Fruit fly (Drosophila melanogaster) whole organism, pupa: ENCODE data around the gene CG6067.

Source experiments
- CG10348 ChIP-seq: fragments of 200-800 bp; sonication (Bioruptor generic); IDR thresholded peaks from 2 replicates; pipeline ENCODE4 v1.3.6; 2022; ENCODE audit warnings: missing biosample characterization, missing genetic modification characterization
- CG12605 ChIP-seq: fragments of 200-800 bp; sonication (Bioruptor generic); IDR thresholded peaks from 2 replicates; pipeline ENCODE4 v1.3.6; 2022; ENCODE audit warnings: missing biosample characterization, missing genetic modification characterization
- CG13204 ChIP-seq: fragments of 200-800 bp; sonication (Bioruptor generic); optimal IDR thresholded peaks from 2 replicates; lab custom pipeline; 2018; ENCODE audit warnings: missing biosample characterization, mild to moderate bottlenecking, missing genetic modification characterization, moderate library complexity
- CG14655 ChIP-seq: fragments of 200-800 bp; sonication (Bioruptor generic); optimal IDR thresholded peaks from 3 replicates; lab custom pipeline; 2017; ENCODE audit warnings: mild to moderate bottlenecking, missing biosample characterization, missing genetic modification reagents, missing genetic modification characterization
- CG15710 ChIP-seq: fragments of 200-800 bp; sonication (Bioruptor generic); optimal IDR thresholded peaks from 2 replicates; lab custom pipeline; 2018; ENCODE audit warnings: missing biosample characterization, mild to moderate bottlenecking, missing genetic modification characterization, moderate library complexity
- CG17806 ChIP-seq: fragments of 200-800 bp; sonication (Bioruptor generic); optimal IDR thresholded peaks from 2 replicates; lab custom pipeline; 2018; ENCODE audit warnings: missing biosample characterization, mild to moderate bottlenecking, missing genetic modification characterization, moderate library complexity
- CG32121 ChIP-seq: fragments of 200-800 bp; sonication (Bioruptor generic); IDR thresholded peaks from 2 replicates; pipeline ENCODE4 v1.3.6; 2022; ENCODE audit warnings: missing biosample characterization, missing genetic modification characterization
- CG34367 ChIP-seq: fragments of 200-800 bp; sonication (Bioruptor generic); optimal IDR thresholded peaks from 2 replicates; lab custom pipeline; 2018; ENCODE audit warnings: missing biosample characterization, mild to moderate bottlenecking, missing genetic modification characterization
- CG4496 ChIP-seq: fragments of 200-800 bp; sonication (Bioruptor generic); IDR thresholded peaks from 3 replicates; pipeline ENCODE4 v1.3.6; 2022; ENCODE audit warnings: missing biosample characterization, missing genetic modification characterization
- CG8159 ChIP-seq: fragments of 200-800 bp; sonication (Bioruptor generic); optimal IDR thresholded peaks from 3 replicates; lab custom pipeline; 2018; ENCODE audit warnings: missing biosample characterization, mild to moderate bottlenecking, missing genetic modification characterization, moderate library complexity
- CG8301 ChIP-seq: fragments of 200-800 bp; sonication (Bioruptor generic); optimal IDR thresholded peaks from 2 replicates; lab custom pipeline; 2018; ENCODE audit warnings: missing biosample characterization, mild to moderate bottlenecking, missing genetic modification characterization
- CG9948 ChIP-seq: fragments of 200-800 bp; sonication (Bioruptor generic); optimal IDR thresholded peaks from 2 replicates; lab custom pipeline; 2018; ENCODE audit warnings: missing biosample characterization, mild to moderate bottlenecking, missing genetic modification characterization, moderate library complexity
- D1 ChIP-seq: fragments of 200-800 bp; sonication (Bioruptor generic); optimal IDR thresholded peaks from 2 replicates; lab custom pipeline; 2018; ENCODE audit warnings: missing biosample characterization, mild to moderate bottlenecking, missing genetic modification characterization, moderate library complexity
- EcR ChIP-seq: fragments of 200-800 bp; sonication (Bioruptor generic); optimal IDR thresholded peaks from 3 replicates; lab custom pipeline; 2019; ENCODE audit warnings: missing biosample characterization, missing genetic modification characterization, mild to moderate bottlenecking, moderate library complexity, missing genetic modification reagents
- Ets98B ChIP-seq: fragments of 200-800 bp; sonication (Bioruptor generic); IDR thresholded peaks from 2 replicates; pipeline ENCODE4 v1.3.6; 2022; ENCODE audit warnings: missing biosample characterization, missing genetic modification characterization
- Pif1A ChIP-seq: fragments of 200-800 bp; sonication (Bioruptor generic); optimal IDR thresholded peaks from 3 replicates; lab custom pipeline; 2016; ENCODE audit warnings: missing biosample characterization, missing genetic modification characterization
- Pif1B ChIP-seq: fragments of 200-800 bp; sonication (Bioruptor generic); optimal IDR thresholded peaks from 3 replicates; lab custom pipeline; 2016; ENCODE audit warnings: missing biosample characterization, missing genetic modification characterization
- Snoo ChIP-seq: fragments of 200-800 bp; sonication (Bioruptor generic); optimal IDR thresholded peaks from 3 replicates; lab custom pipeline; 2017; ENCODE audit warnings: missing biosample characterization, mild to moderate bottlenecking, missing genetic modification characterization, inconsistent platforms
- fd96Ca ChIP-seq: fragments of 200-800 bp; sonication (Bioruptor generic); IDR thresholded peaks from 3 replicates; pipeline ENCODE4 v1.3.6; 2022; ENCODE audit warnings: missing biosample characterization, missing genetic modification characterization
- gl ChIP-seq: fragments of 200-800 bp; sonication (Bioruptor generic); optimal IDR thresholded peaks from 2 replicates; lab custom pipeline; 2018; ENCODE audit warnings: missing biosample characterization, mild to moderate bottlenecking, missing genetic modification characterization
- rn ChIP-seq: fragments of 200-800 bp; sonication (Bioruptor generic); IDR thresholded peaks from 2 replicates; pipeline ENCODE4 v1.3.6; 2022; ENCODE audit warnings: missing biosample characterization, missing genetic modification characterization

Gene CG6067

dm6 chrX:5955207-5955679 lies at the start of gene CG6067:
CG6067 (plus strand) TSS chrX:5955629.
- TF ChIP-seq CG14655 (no peak), Ets98B (GFP tag; lab: Robert Waterston, UW) (no peak), CG9948 (tag; lab: Kevin White, UChicago) (no peak), Pif1B (GFP tag; lab: Kevin White, UChicago) (no peak), CG15710 (tag; lab: Kevin White, UChicago) (no peak), CG8301 (no peak), CG17806 (tag; lab: Kevin White, UChicago) (no peak), CG12605 (no peak), rn (GFP tag; lab: Robert Waterston, UW) (no peak), CG8159 (tag; lab: Kevin White, UChicago) (no peak), Pif1A (GFP tag; lab: Kevin White, UChicago) (no peak), Snoo (tag; lab: Kevin White, UChicago) (no peak), CG4496 (GFP tag; lab: Robert Waterston, UW) (no peak), EcR (GFP tag; lab: Kevin White, UChicago) (no peak), CG13204 (no peak), fd96Ca (GFP tag; lab: Robert Waterston, UW) (no peak)
- TF ChIP-seq, all 21 proteins: peak for 0

- no peak for TF ChIP-seq CG10348 (GFP tag; lab: Robert Waterston, UW)
- TF ChIP-seq CG13204 = no peak
- TF ChIP-seq EcR (GFP tag; lab: Kevin White, UChicago) = peak; percentile 4
- TF ChIP-seq D1 (tag; lab: Kevin White, UChicago) = no peak
- no peak for TF ChIP-seq CG17806 (tag; lab: Kevin White, UChicago)
- no peak for TF ChIP-seq Ets98B (GFP tag; lab: Robert Waterston, UW)
- no peak for TF ChIP-seq Pif1B (GFP tag; lab: Kevin White, UChicago)
- no peak for TF ChIP-seq CG12605
- no peak for TF ChIP-seq CG9948 (tag; lab: Kevin White, UChicago)
- no peak for TF ChIP-seq rn (GFP tag; lab: Robert Waterston, UW)
- TF ChIP-seq CG14655 = no peak
- no peak for TF ChIP-seq gl
- TF ChIP-seq CG8159 (tag; lab: Kevin White, UChicago) = peak; percentile 16
- TF ChIP-seq CG32121 (GFP tag; lab: Robert Waterston, UW) = no peak
- no peak for TF ChIP-seq fd96Ca (GFP tag; lab: Robert Waterston, UW)
- no peak; the same call in 2 of the 3 replicates for TF ChIP-seq CG4496 (GFP tag; lab: Robert Waterston, UW)
- TF ChIP-seq CG34367 = no peak
- no peak for TF ChIP-seq Pif1A (GFP tag; lab: Kevin White, UChicago)
- peak; percentile 3 for TF ChIP-seq CG15710 (tag; lab: Kevin White, UChicago)
- no peak for TF ChIP-seq CG8301
- peak; percentile 26 for TF ChIP-seq Snoo (tag; lab: Kevin White, UChicago)
- TF ChIP-seq, all 21 proteins: peak for 4
Observed at dm6 chrX:5907916-5908315, 47.5 kb upstream of the CG6067 start, which contains the start of gene CG12236. CG12236 (plus strand) TSS chrX:5908135.

dm6 chrX:5914992-5915751 lies 40.3 kb upstream of the CG6067 start:
- TF ChIP-seq CG15710 (tag; lab: Kevin White, UChicago) (no peak), EcR (GFP tag; lab: Kevin White, UChicago) (peak; percentile 89), CG34367 (no peak)

DNA sequence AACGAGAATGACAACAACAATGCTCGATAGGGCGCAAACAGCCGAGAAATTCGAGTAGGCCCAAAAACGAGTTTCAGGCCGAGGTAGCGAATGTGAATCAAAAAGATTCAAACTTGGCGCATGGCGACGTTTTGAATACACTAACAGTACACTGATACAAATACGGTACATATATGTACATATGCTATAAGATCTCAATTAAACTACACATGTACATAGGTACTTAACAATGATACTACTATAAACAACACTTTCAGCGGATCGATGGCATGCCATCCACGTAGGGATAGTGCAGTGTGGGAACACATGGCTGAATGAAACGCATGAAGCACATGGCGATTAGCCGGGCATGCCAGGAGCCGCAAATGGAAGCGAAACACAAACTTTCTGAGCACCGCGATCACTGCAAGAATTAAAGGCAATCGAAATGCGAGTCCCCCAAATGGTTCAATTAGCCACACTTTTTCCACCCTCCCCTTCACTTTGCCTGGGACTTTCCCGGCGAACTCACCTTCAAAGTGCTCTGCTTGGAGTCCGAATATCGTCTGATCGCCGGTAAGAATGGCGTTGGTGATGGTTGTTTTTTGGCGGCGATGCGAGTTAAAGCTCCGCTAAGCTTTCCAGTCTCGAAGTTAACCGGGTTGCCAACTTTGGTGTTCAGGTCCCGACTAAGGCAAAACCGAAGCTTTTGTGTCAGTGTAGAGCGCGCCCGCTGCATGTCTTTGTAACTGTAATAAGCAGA lies 39.5 kb upstream of the CG6067 start:
- TF ChIP-seq CG15710 (tag; lab: Kevin White, UChicago) (no peak), Snoo (tag; lab: Kevin White, UChicago) (no peak), gl (no peak), CG8301 (no peak), CG10348 (GFP tag; lab: Robert Waterston, UW) (no peak), D1 (tag; lab: Kevin White, UChicago) (no peak), CG4496 (GFP tag; lab: Robert Waterston, UW) (0 out of 3 replicates have a peak, but pooled peaks have one; percentile 4), CG34367 (peak; percentile 5), CG9948 (tag; lab: Kevin White, UChicago) (no peak), Pif1B (GFP tag; lab: Kevin White, UChicago) (no peak), CG13204 (no peak), CG8159 (tag; lab: Kevin White, UChicago) (peak; percentile 2), EcR (GFP tag; lab: Kevin White, UChicago) (no peak), CG17806 (tag; lab: Kevin White, UChicago) (no peak), Pif1A (GFP tag; lab: Kevin White, UChicago) (no peak), Ets98B (GFP tag; lab: Robert Waterston, UW) (peak; percentile 30; the same call in 1 of the 2 replicates), CG14655 (no peak), fd96Ca (GFP tag; lab: Robert Waterston, UW) (0 out of 3 replicates have a peak, but pooled peaks have one; percentile 51), CG32121 (GFP tag; lab: Robert Waterston, UW) (0 out of 2 replicates have a peak, but pooled peaks have one; percentile 7), CG12605 (no peak)
